Fruit fly (Drosophila melanogaster) S2 (cell line): ENCODE results near the gene rtet.

ENCODE experiments used
- CG8478 ChIP-seq: fragments of >200 bp; optimal IDR thresholded peaks from 2 replicates; lab custom pipeline; 2018
- CTCF ChIP-seq, 2 experiments: fragments of >200 bp; optimal IDR thresholded peaks; 2 replicates each; lab custom pipeline; 2018

- no peak for TF ChIP-seq CTCF (optimal IDR thresholded peaks at IDR 0.05; lab: Kevin White, UChicago)
- no peak for TF ChIP-seq CG8478 (lab: Kevin White, UChicago)
Measured at dm6 chr3R:21089416-21089815, 18.8 kb upstream of the rtet start.
